Fruit fly (Drosophila melanogaster): Measurements from ENCODE around the gene Sbat.

Sbat gene

DNA sequence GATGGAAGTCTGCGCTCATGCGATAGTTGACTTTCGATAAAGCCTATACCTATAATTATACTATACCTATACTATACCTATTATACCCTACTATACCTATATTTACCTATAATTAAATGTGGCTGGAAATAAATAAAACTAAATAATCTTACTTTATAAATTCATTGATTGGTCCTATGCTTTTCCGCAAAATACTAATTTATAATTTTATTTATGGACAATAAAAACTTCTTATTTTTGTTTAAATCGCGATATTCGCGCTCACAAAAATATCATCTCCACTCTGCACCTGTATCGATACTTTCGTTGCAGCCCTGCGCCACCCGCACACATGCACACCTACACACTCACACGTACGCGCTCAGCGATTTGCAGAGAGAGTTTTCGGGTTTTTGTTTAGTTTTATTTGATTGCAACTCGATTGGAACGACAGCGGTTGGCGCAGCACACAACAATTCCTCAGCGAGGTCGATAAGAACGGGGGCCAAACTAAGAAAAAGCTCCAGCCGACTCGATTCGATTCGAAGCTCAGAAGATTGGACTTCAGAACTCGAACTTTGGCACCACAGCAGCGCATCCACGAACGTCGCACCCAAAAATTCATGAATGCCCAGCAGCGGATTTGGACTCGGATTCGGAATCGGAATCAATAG is 3.5 kb upstream of the Sbat start, which contains the start of gene CG8814 (continued):
- TF ChIP-seq CG14860 (GFP tag; IDR thresholded peaks at IDR 0.05; ENCODE audit: partially characterized antibody) = peak; percentile 56; the same call in 1 of the 3 replicates
- TF ChIP-seq croc (GFP tag; conservative IDR thresholded peaks at IDR 0.05) = peak; percentile 51; the same call in 2 of the 3 replicates
- TF ChIP-seq CG9727 (GFP tag; optimal IDR thresholded peaks at IDR 0.05) = peak; percentile 79
- peak; percentile 26 to 83 for TF ChIP-seq bsh (GFP tag; optimal IDR thresholded peaks at IDR 0.05)
- TF ChIP-seq chinmo (GFP tag; IDR thresholded peaks at IDR 0.05; ENCODE audit: partially characterized antibody) = peak; percentile 96
- no peak for TF ChIP-seq wek (GFP tag; optimal IDR thresholded peaks at IDR 0.05)
- peak; percentile 37 for TF ChIP-seq ewg (GFP tag; optimal IDR thresholded peaks at IDR 0.05)
- TF ChIP-seq CG18476 (GFP tag; optimal IDR thresholded peaks at IDR 0.05) = peak; percentile 58
- peak; percentile 65; the same call in 1 of the 2 replicates for TF ChIP-seq ranshi (GFP tag; IDR thresholded peaks at IDR 0.05)
- no peak for TF ChIP-seq CG15073 (GFP tag; optimal IDR thresholded peaks at IDR 0.05)
- TF ChIP-seq NK7.1 (GFP tag; optimal IDR thresholded peaks at IDR 0.05) = no peak
- TF ChIP-seq CG7357 (GFP tag; IDR thresholded peaks at IDR 0.05) = 0 out of 3 replicates have a peak, but pooled peaks have one; percentile 37
- no peak for TF ChIP-seq sens-2 (GFP tag; IDR thresholded peaks at IDR 0.05)
- TF ChIP-seq ara (GFP tag; IDR thresholded peaks at IDR 0.05) = no peak
- no peak for TF ChIP-seq Nf-YA (GFP tag; IDR thresholded peaks at IDR 0.05)
- TF ChIP-seq ERR (GFP tag; optimal IDR thresholded peaks at IDR 0.05) = no peak
- no peak for TF ChIP-seq Vsx1 (GFP tag; optimal IDR thresholded peaks at IDR 0.05)
- TF ChIP-seq nom (GFP tag; optimal IDR thresholded peaks at IDR 0.05) = peak; percentile 98
- TF ChIP-seq CG14667 (GFP tag; IDR thresholded peaks at IDR 0.05) = peak; percentile 38; the same call in 1 of the 2 replicates
- TF ChIP-seq shn (GFP tag; optimal IDR thresholded peaks at IDR 0.05) = no peak
- TF ChIP-seq Deaf1 (tag; optimal IDR thresholded peaks at IDR 0.05) = peak; percentile 57
- peak; percentile 36 for TF ChIP-seq Six4 (GFP tag; optimal IDR thresholded peaks at IDR 0.05)
- no peak for TF ChIP-seq CkIIα-i1 (GFP tag; IDR thresholded peaks at IDR 0.05)
- peak; percentile 68 for TF ChIP-seq CG7839 (tag; optimal IDR thresholded peaks at IDR 0.05)
- TF ChIP-seq hkb (optimal IDR thresholded peaks at IDR 0.05) = no peak
- TF ChIP-seq hkb (GFP tag; IDR thresholded peaks at IDR 0.05) = no peak
- no peak; the same call in 1 of the 2 replicates for TF ChIP-seq GATAe (GFP tag; conservative IDR thresholded peaks at IDR 0.05)
- TF ChIP-seq E2f2 (GFP tag; IDR thresholded peaks at IDR 0.05) = peak; percentile 82
- no peak for TF ChIP-seq CG3065 (GFP tag; optimal IDR thresholded peaks at IDR 0.05)
- no peak for TF ChIP-seq CG3163 (GFP tag; optimal IDR thresholded peaks at IDR 0.05)
- no peak for TF ChIP-seq prd (optimal IDR thresholded peaks at IDR 0.05)
- peak; percentile 83 for TF ChIP-seq prd (GFP tag; IDR thresholded peaks at IDR 0.05)
- TF ChIP-seq ac (GFP tag; optimal IDR thresholded peaks at IDR 0.05) = no peak
- TF ChIP-seq grn (GFP tag; optimal IDR thresholded peaks at IDR 0.05) = peak; percentile 11
- TF ChIP-seq ems (GFP tag; optimal IDR thresholded peaks at IDR 0.05) = no peak
- no peak for TF ChIP-seq CG11695 (GFP tag; IDR thresholded peaks at IDR 0.05)
- TF ChIP-seq CG13287 (GFP tag; IDR thresholded peaks at IDR 0.05; ENCODE audit: partially characterized antibody) = peak; percentile 80
- TF ChIP-seq CTCF (GFP tag; optimal IDR thresholded peaks at IDR 0.05) = peak; percentile 42
- no peak for TF ChIP-seq BtbVII (GFP tag; optimal IDR thresholded peaks at IDR 0.05)
- TF ChIP-seq tap (tag; optimal IDR thresholded peaks at IDR 0.05) = no peak
- no peak for TF ChIP-seq run (tag; optimal IDR thresholded peaks at IDR 0.05)
- peak; percentile 89 for TF ChIP-seq klu (GFP tag; IDR thresholded peaks at IDR 0.05)
- peak; percentile 96 for TF ChIP-seq cg (GFP tag; optimal IDR thresholded peaks at IDR 0.05)
- no peak for TF ChIP-seq Taf1 (GFP tag; IDR thresholded peaks at IDR 0.05)
- peak; percentile 42 for TF ChIP-seq Camta (GFP tag; optimal IDR thresholded peaks at IDR 0.05)
- TF ChIP-seq Spps (tag; optimal IDR thresholded peaks at IDR 0.05) = no peak
- no peak for TF ChIP-seq Sry-β (GFP tag; optimal IDR thresholded peaks at IDR 0.05)
- no peak for TF ChIP-seq ro (GFP tag; IDR thresholded peaks at IDR 0.05)
- TF ChIP-seq chn (GFP tag; optimal IDR thresholded peaks at IDR 0.05) = no peak
- TF ChIP-seq Eip74EF (GFP tag; optimal IDR thresholded peaks at IDR 0.05) = no peak
- peak; percentile 43 for TF ChIP-seq CG1233 (GFP tag; optimal IDR thresholded peaks at IDR 0.05)
